Worm (Caenorhabditis elegans): ENCODE data around the gene ins-17.

ce11 chrIII:4504358-4504757 lies 27.0 kb upstream of the ins-17 start:
- TF ChIP-seq ama-1 (optimal IDR thresholded peaks at IDR 0.05) (no peak), hmbx-1 (tag; optimal IDR thresholded peaks at IDR 0.05) (no peak), flt-1 (GFP tag; IDR thresholded peaks at IDR 0.05) (no peak), hnd-1 (tag; optimal IDR thresholded peaks at IDR 0.05) (no peak), tra-4 (tag; optimal IDR thresholded peaks at IDR 0.05) (no peak), tbx-11 (GFP tag; IDR thresholded peaks at IDR 0.05) (no peak), hmg-4 (GFP tag; optimal IDR thresholded peaks at IDR 0.05) (no peak), ets-7 (tag; optimal IDR thresholded peaks at IDR 0.05) (no peak), scrt-1 (GFP tag; IDR thresholded peaks at IDR 0.05) (no peak), ceh-36 (tag; optimal IDR thresholded peaks at IDR 0.05) (no peak), ceh-13 (GFP tag; optimal IDR thresholded peaks at IDR 0.05) (no peak)
